Worm (Caenorhabditis elegans) whole organism, L3 larva: ENCODE measurements around the gene F53E2.2.

Experiments used
- ZK546.5 ChIP-seq: sonication (generic microtip); optimal IDR thresholded peaks from 2 replicates; lab custom pipeline; 2017; ENCODE audit warnings: missing biosample characterization, missing genetic modification characterization
- aly-2 ChIP-seq: fragments of 150-350 bp; optimal IDR thresholded peaks from 2 replicates; lab custom pipeline; 2014; ENCODE audit warnings: missing biosample characterization, missing genetic modification characterization
- ama-1 ChIP-seq: fragments of 150-350 bp; optimal IDR thresholded peaks from 2 replicates; lab custom pipeline; 2018
- ceh-16 ChIP-seq: sonication (generic microtip); optimal IDR thresholded peaks from 2 replicates; lab custom pipeline; 2017; ENCODE audit warnings: missing biosample characterization, missing genetic modification characterization
- ceh-28 ChIP-seq: fragments of 150-350 bp; optimal IDR thresholded peaks from 2 replicates; lab custom pipeline; 2014; ENCODE audit warnings: missing biosample characterization, missing genetic modification reagents, missing genetic modification characterization
- ceh-82 ChIP-seq: fragments of 150-350 bp; optimal IDR thresholded peaks from 2 replicates; lab custom pipeline; 2014; ENCODE audit warnings: missing biosample characterization, missing genetic modification characterization
- daf-12 ChIP-seq: fragments of 150-350 bp; optimal IDR thresholded peaks from 2 replicates; lab custom pipeline; 2014; ENCODE audit warnings: missing biosample characterization, missing genetic modification reagents, missing genetic modification characterization
- egl-27 ChIP-seq: sonication (generic microtip); optimal IDR thresholded peaks from 4 replicates; lab custom pipeline; 2017; ENCODE audit warnings: missing biosample characterization, missing genetic modification reagents, missing genetic modification characterization
- egl-5 ChIP-seq: fragments of 150-350 bp; optimal IDR thresholded peaks from 2 replicates; lab custom pipeline; 2017; ENCODE audit warnings: missing biosample characterization, missing genetic modification reagents, missing genetic modification characterization, inconsistent platforms
- elt-1 ChIP-seq: fragments of 150-350 bp; optimal IDR thresholded peaks from 2 replicates; lab custom pipeline; 2014; ENCODE audit warnings: missing biosample characterization, missing genetic modification characterization
- elt-2 ChIP-seq: sonication (generic microtip); optimal IDR thresholded peaks from 2 replicates; lab custom pipeline; 2016; ENCODE audit warnings: missing genetic modification reagents, mild to moderate bottlenecking, missing genetic modification characterization, missing compliant biosample characterization
- elt-3 ChIP-seq, 3 experiments: fragments of 150-350 bp in 1 of 3; sonication (generic microtip) in 2 of 3; optimal IDR thresholded peaks; 2 replicates in 2 of 3; 4 replicates in 1 of 3; lab custom pipeline; 2014 to 2017; ENCODE audit warnings: missing biosample characterization in 3 of 3, missing genetic modification characterization in 3 of 3
- eor-1 ChIP-seq, 2 experiments: fragments of 150-350 bp; optimal IDR thresholded peaks; 2 replicates each; lab custom pipeline; 2014 to 2018; ENCODE audit warnings: missing biosample characterization in 2 of 2, missing genetic modification characterization in 2 of 2
- fkh-10 ChIP-seq: sonication (generic microtip); optimal IDR thresholded peaks from 2 replicates; lab custom pipeline; 2017; ENCODE audit warnings: missing biosample characterization, missing genetic modification reagents, missing genetic modification characterization
- fkh-2 ChIP-seq: fragments of 150-350 bp; optimal IDR thresholded peaks from 2 replicates; lab custom pipeline; 2014; ENCODE audit warnings: missing biosample characterization, missing genetic modification reagents, missing genetic modification characterization
- hmg-11 ChIP-seq: sonication (generic microtip); optimal IDR thresholded peaks from 2 replicates; lab custom pipeline; 2016; ENCODE audit warnings: missing genetic modification characterization, missing compliant biosample characterization
- jun-1 ChIP-seq: fragments of 150-350 bp; optimal IDR thresholded peaks from 2 replicates; lab custom pipeline; 2014; ENCODE audit warnings: missing biosample characterization, missing genetic modification reagents, missing genetic modification characterization
- lin-15B ChIP-seq: fragments of 150-350 bp; optimal IDR thresholded peaks from 2 replicates; lab custom pipeline; 2014; ENCODE audit warnings: missing biosample characterization, missing genetic modification characterization
- lin-39 ChIP-seq: fragments of 150-350 bp; optimal IDR thresholded peaks from 2 replicates; lab custom pipeline; 2018; ENCODE audit warnings: missing biosample characterization, missing genetic modification reagents, missing genetic modification characterization
- lsy-12 ChIP-seq: sonication (generic microtip); optimal IDR thresholded peaks from 2 replicates; lab custom pipeline; 2016; ENCODE audit warnings: mild to moderate bottlenecking, missing genetic modification characterization, missing compliant biosample characterization
- mml-1 ChIP-seq: fragments of 150-350 bp; sonication (generic microtip); optimal IDR thresholded peaks from 3 replicates; lab custom pipeline; 2014; ENCODE audit warnings: missing biosample characterization, missing genetic modification characterization
- nfya-1 ChIP-seq: sonication (generic microtip); optimal IDR thresholded peaks from 2 replicates; lab custom pipeline; 2017; ENCODE audit warnings: missing genetic modification characterization, mild to moderate bottlenecking, missing compliant biosample characterization, antibody characterized with exemption, moderate library complexity; ENCODE audit not compliant: insufficient read depth
- nhr-11 ChIP-seq: fragments of 150-350 bp; optimal IDR thresholded peaks from 2 replicates; lab custom pipeline; 2014; ENCODE audit warnings: missing biosample characterization, missing genetic modification characterization
- nhr-23 ChIP-seq: fragments of 150-350 bp; optimal IDR thresholded peaks from 2 replicates; lab custom pipeline; 2014; ENCODE audit warnings: missing biosample characterization, missing genetic modification reagents, missing genetic modification characterization
- nhr-25 ChIP-seq: sonication (generic microtip); optimal IDR thresholded peaks from 2 replicates; lab custom pipeline; 2017; ENCODE audit warnings: missing biosample characterization, missing genetic modification characterization
- nhr-43 ChIP-seq: sonication (generic microtip); optimal IDR thresholded peaks from 2 replicates; lab custom pipeline; 2016; ENCODE audit warnings: mild to moderate bottlenecking, missing genetic modification characterization, missing compliant biosample characterization; ENCODE audit not compliant: poor library complexity, severe bottlenecking
- nhr-67 ChIP-seq: fragments of 150-350 bp; optimal IDR thresholded peaks from 2 replicates; lab custom pipeline; 2014; ENCODE audit warnings: missing biosample characterization, missing genetic modification characterization
- nhr-77 ChIP-seq: fragments of 150-350 bp; optimal IDR thresholded peaks from 2 replicates; lab custom pipeline; 2014; ENCODE audit warnings: missing biosample characterization, missing genetic modification characterization
- pha-4 ChIP-seq: fragments of 150-350 bp; optimal IDR thresholded peaks from 2 replicates; lab custom pipeline; 2014; ENCODE audit warnings: missing biosample characterization, missing genetic modification reagents, missing genetic modification characterization
- sea-2 ChIP-seq: fragments of 150-350 bp; sonication (generic microtip); optimal IDR thresholded peaks from 4 replicates; lab custom pipeline; 2014; ENCODE audit warnings: missing biosample characterization, missing genetic modification reagents, missing genetic modification characterization
- skn-1 ChIP-seq: fragments of 150-350 bp; optimal IDR thresholded peaks from 2 replicates; lab custom pipeline; 2014; ENCODE audit warnings: missing biosample characterization, missing genetic modification characterization
- snpc-4 ChIP-seq: fragments of 150-350 bp; optimal IDR thresholded peaks from 2 replicates; lab custom pipeline; 2014; ENCODE audit warnings: missing biosample characterization, missing genetic modification characterization
- tbx-2 ChIP-seq: sonication (generic microtip); optimal IDR thresholded peaks from 2 replicates; lab custom pipeline; 2016; ENCODE audit warnings: mild to moderate bottlenecking, missing genetic modification characterization, missing compliant biosample characterization
- unc-62 ChIP-seq: fragments of 150-350 bp; sonication (generic microtip); optimal IDR thresholded peaks from 4 replicates; lab custom pipeline; 2014; ENCODE audit warnings: missing biosample characterization, missing genetic modification reagents, missing genetic modification characterization
- zag-1 ChIP-seq: fragments of 150-350 bp; optimal IDR thresholded peaks from 2 replicates; lab custom pipeline; 2014; ENCODE audit warnings: missing biosample characterization, missing genetic modification characterization
- ztf-11 ChIP-seq: fragments of 150-350 bp; optimal IDR thresholded peaks from 2 replicates; lab custom pipeline; 2014; ENCODE audit warnings: missing biosample characterization, missing genetic modification characterization
- ztf-4 ChIP-seq: fragments of 150-350 bp; optimal IDR thresholded peaks from 2 replicates; lab custom pipeline; 2014; ENCODE audit warnings: missing biosample characterization, missing genetic modification characterization

The F53E2.2 gene

DNA sequence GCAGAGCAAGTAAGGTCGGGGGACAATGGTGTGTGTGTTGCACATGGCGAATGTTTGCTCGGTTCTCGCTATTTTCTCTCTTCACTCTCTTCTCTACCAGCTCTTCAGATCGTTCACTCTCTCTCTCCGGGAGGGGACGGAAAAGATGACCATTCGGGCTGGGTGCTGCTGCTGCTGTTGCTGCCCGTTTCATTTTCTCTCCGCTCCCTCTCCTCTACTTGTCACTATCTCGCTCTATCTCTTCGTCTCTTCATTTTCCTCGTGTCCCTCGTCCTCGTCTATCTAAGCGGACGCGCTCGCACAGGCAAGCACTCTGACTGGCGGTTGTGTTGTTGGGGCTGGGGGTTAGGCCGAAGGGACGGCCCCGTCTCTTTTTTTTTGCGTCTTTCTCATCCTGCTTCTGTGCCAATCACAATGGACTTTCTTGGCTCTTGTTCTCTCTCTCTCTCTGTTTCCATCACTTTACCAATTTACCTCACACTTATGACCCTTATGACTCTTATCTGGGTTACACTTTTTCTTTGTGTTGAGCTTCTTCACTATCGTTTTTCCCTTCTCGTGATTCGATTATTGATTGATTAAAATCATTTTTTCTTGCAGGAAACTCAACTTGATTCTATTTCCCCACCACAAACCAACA is at the start of gene F53E2.2, which contains the start of gene unc-60:
F53E2.2 (plus strand) TSS at position 601 of the 640 bp plus-strand sequence.
unc-60 (plus strand) TSS at position 601 of the 640 bp plus-strand sequence.
- TF ChIP-seq nhr-43 (tag; lab: Kevin White, UChicago) (peak; percentile 9), egl-5 (tag; lab: Kevin White, UChicago) (peak; percentile 17), ceh-82 (no peak), snpc-4 (tag; lab: Kevin White, UChicago) (peak; percentile 8), elt-2 (tag; lab: Kevin White, UChicago) (peak; percentile 57), ceh-28 (tag; lab: Kevin White, UChicago) (no peak), hmg-11 (tag; lab: Kevin White, UChicago) (peak; percentile 92), lin-15B (tag; lab: Kevin White, UChicago) (peak; percentile 43), lsy-12 (tag; lab: Kevin White, UChicago) (peak; percentile 54), nhr-25 (tag; lab: Kevin White, UChicago) (no peak), elt-1 (peak; percentile 10), nfya-1 (peak; percentile 89), sea-2 (GFP tag; lab: Kevin White, UChicago) (no peak), ama-1 (peak; percentile 60), nhr-23 (tag; lab: Kevin White, UChicago) (no peak), daf-12 (tag; lab: Kevin White, UChicago) (no peak), ZK546.5 (tag; lab: Kevin White, UChicago) (no peak), egl-27 (tag; lab: Kevin White, UChicago) (no peak), pha-4 (tag; lab: Kevin White, UChicago) (peak; percentile 75), fkh-10 (GFP tag; lab: Kevin White, UChicago) (peak; percentile 21), zag-1 (no peak), unc-62 (GFP tag; lab: Kevin White, UChicago) (peak; percentile 47), ztf-11 (tag; lab: Kevin White, UChicago) (no peak), ztf-4 (tag; lab: Kevin White, UChicago) (no peak), ceh-16 (no peak), nhr-11 (tag; lab: Kevin White, UChicago) (no peak), lin-39 (tag; lab: Kevin White, UChicago) (peak; percentile 24), jun-1 (tag; lab: Kevin White, UChicago) (no peak), fkh-2 (tag; lab: Kevin White, UChicago) (no peak), skn-1 (no peak), tbx-2 (tag; lab: Kevin White, UChicago) (no peak), elt-3 (tag; optimal IDR thresholded peaks at IDR 0.05; lab: Kevin White, UChicago) (no peak), mml-1 (tag; lab: Kevin White, UChicago) (no peak), eor-1 (tag; optimal IDR thresholded peaks at IDR 0.05; lab: Kevin White, UChicago) (no peak)
- TF ChIP-seq, all 47 proteins: peak for 14

DNA sequence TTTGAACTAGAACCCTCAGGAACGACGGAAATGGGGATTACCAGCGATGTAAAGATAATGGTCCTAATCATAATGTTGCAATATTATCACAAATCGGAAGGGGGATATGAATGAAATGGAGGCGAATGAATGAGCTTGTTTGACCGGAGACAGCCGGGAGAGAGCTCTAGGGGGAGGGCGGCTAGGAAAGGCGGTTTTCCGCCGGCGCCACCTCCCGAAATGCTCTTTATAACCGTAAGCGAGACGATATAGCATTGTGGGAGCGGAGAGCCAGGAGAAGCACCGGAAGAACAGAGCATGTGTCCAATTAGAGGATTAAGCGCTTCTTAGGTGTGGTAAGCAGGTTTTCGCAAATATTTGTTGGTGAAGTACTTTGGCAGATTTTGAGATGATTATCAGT is 49.3 kb upstream of the F53E2.2 start, which contains the start of gene R12A1.3:
R12A1.3 (minus strand) TSS at position 200 of the 400 bp plus-strand sequence.
- TF ChIP-seq ceh-82 (no peak), nhr-23 (tag; lab: Kevin White, UChicago) (no peak), fkh-2 (tag; lab: Kevin White, UChicago) (no peak), jun-1 (tag; lab: Kevin White, UChicago) (no peak), nhr-67 (tag; lab: Kevin White, UChicago) (no peak), ztf-4 (tag; lab: Kevin White, UChicago) (no peak), ztf-11 (tag; lab: Kevin White, UChicago) (no peak), ama-1 (no peak), tbx-2 (tag; lab: Kevin White, UChicago) (no peak)
- TF ChIP-seq, all 47 proteins: peak for 0

DNA sequence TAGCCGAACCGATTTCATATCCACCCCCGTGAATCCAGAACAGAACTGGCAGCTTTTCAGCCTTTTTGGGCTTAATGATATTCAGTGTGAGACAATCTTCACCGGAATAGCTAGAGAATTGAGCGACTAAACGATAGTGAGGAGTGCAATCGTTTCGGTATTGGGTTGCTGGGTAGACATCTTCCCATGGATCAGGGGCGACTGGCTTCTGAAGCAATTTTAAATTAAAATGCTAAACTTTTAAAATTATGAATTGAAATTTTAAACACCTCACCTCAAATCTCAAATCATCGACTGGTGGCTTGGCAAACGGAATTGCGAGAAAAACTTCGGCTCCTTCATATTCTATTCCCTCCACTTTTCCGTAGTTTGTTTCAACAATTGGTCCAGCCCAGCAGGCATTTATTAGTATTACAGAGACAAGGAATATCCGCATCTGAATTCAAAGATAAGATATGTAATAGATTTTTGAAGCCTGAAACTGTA is 43.1 kb upstream of the F53E2.2 start, which contains the start of gene ges-1:
ges-1 (minus strand) TSS at position 436 of the 486 bp plus-strand sequence.
- TF ChIP-seq egl-27 (tag; lab: Kevin White, UChicago): no peak
- no peak for TF ChIP-seq nhr-77 (tag; lab: Kevin White, UChicago)
- TF ChIP-seq aly-2 (tag; lab: Kevin White, UChicago): no peak
- no peak for TF ChIP-seq sea-2 (GFP tag; lab: Kevin White, UChicago)
- TF ChIP-seq ztf-4 (tag; lab: Kevin White, UChicago): no peak
